Fruit fly (Drosophila melanogaster) whole organism, adult: ENCODE data around the gene CG15927.

ENCODE experiments used
- CG11617 ChIP-seq: fragments of 200-800 bp; sonication (Bioruptor generic); optimal IDR thresholded peaks from 2 replicates; lab custom pipeline; 2017; ENCODE audit warnings: mild to moderate bottlenecking, missing biosample characterization, missing genetic modification reagents, missing genetic modification characterization
- CG5204 ChIP-seq: fragments of 200-800 bp; sonication (Bioruptor generic); optimal IDR thresholded peaks from 2 replicates; lab custom pipeline; 2016; ENCODE audit warnings: missing biosample characterization, missing genetic modification characterization
- ovo ChIP-seq: fragments of 200-800 bp; sonication (Bioruptor generic); optimal IDR thresholded peaks from 2 replicates; lab custom pipeline; 2016; ENCODE audit warnings: missing biosample characterization, missing genetic modification characterization
- pad ChIP-seq: fragments of 200-800 bp; sonication (Bioruptor generic); optimal IDR thresholded peaks from 3 replicates; lab custom pipeline; 2017; ENCODE audit warnings: missing biosample characterization, missing genetic modification characterization, mild to moderate bottlenecking, moderate library complexity, missing genetic modification reagents

dm6 chrX:12431924-12432323 is 22.6 kb upstream of the CG15927 start, which contains the start of gene Pkcdelta:
- TF ChIP-seq pad (GFP tag; lab: Kevin White, UChicago) = no peak
- no peak for TF ChIP-seq CG11617
- no peak for TF ChIP-seq CG5204
- TF ChIP-seq ovo (GFP tag; lab: Kevin White, UChicago) = no peak
